Worm (Caenorhabditis elegans): ENCODE measurements around the gene vab-3.

The vab-3 gene

DNA sequence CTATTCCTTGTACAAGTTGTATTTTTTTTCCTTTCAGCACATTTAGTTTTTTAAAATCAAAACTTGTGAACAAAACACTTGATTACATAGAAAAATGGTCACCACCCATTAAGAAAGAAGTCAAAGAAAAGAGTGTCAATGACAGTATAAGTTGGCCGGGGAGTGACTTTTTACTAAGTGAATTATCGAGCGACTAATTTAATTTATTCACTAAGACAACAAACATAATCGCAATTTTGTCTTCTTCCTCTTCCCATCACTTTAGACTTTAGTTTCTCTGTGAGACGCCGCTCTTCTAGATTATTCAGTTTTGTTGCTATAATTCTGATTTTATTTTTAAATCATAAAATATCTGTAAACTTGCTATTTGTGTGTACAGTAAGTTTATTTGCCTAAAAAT lies 14.4 kb downstream of the vab-3 start:
- TF ChIP-seq mep-1 (tag; optimal IDR thresholded peaks at IDR 0.05): no peak
- peak; percentile 64 for TF ChIP-seq nhr-85 (tag)
- TF ChIP-seq lin-14 (GFP tag; optimal IDR thresholded peaks at IDR 0.05): no peak
- peak; percentile 63 for TF ChIP-seq ceh-8 (GFP tag; optimal IDR thresholded peaks at IDR 0.05)
- TF ChIP-seq ceh-90 (tag; optimal IDR thresholded peaks at IDR 0.05): no peak
- no peak for TF ChIP-seq nhr-84 (tag; optimal IDR thresholded peaks at IDR 0.05)

DNA sequence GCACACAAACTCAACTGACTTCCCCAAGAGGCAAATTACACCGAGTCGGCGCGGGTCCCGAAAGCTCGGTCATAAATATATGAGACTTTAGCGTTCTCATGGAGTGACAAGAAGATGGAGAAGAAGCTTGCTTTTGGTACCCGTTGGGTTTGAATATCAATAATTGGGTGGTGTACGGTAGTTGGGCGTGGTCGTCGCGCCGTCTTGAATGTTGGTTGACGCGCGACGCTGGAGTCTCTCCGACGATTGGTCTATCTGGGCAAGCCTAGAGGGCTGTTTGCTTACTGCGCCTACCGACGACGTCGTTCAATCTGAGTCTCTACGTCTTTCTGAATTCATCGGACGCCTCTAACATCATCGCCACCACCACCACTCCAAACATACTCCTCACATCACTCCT lies 15.1 kb downstream of the vab-3 start:
- no peak for TF ChIP-seq nhr-237 (tag; optimal IDR thresholded peaks at IDR 0.05)
- peak in 1 of 2 experiments; percentile 41 for TF ChIP-seq lsy-2 (tag; optimal IDR thresholded peaks at IDR 0.05)

ce11 chrX:10516549-10516948 lies 16.9 kb downstream of the vab-3 start:
- TF ChIP-seq nhr-237 (tag; optimal IDR thresholded peaks at IDR 0.05): no peak
- peak; percentile 74 for TF ChIP-seq nhr-85 (tag)
- 0 out of 2 replicates have a peak, but pooled peaks have one; percentile 19 for TF ChIP-seq grh-1 (GFP tag; IDR thresholded peaks at IDR 0.05)

DNA sequence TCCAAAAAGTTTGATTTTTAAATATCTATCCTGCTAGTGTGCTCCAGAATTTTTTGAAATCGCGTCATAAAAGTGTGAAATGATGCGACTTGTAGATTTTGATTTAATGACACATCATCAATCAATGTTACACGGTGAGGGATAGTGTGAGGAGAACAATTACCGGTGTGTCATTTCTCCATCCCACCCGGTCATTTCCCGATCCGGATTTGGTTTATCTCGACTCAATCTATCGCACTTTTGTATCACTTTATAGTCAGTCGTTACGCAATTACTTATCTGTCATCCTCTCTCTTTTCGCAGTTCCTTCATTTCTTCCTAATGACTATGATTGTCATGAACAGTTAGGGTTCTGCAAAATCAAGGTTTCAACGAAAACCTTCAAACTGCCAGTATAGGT lies 20.5 kb downstream of the vab-3 start:
- TF ChIP-seq efl-1 (optimal IDR thresholded peaks at IDR 0.05) (no peak), efl-1 (GFP tag; optimal IDR thresholded peaks at IDR 0.05 in 1 of 2) (peak in 1 of 2 experiments; percentile 71), rnt-1 (tag; optimal IDR thresholded peaks at IDR 0.05) (no peak)

DNA sequence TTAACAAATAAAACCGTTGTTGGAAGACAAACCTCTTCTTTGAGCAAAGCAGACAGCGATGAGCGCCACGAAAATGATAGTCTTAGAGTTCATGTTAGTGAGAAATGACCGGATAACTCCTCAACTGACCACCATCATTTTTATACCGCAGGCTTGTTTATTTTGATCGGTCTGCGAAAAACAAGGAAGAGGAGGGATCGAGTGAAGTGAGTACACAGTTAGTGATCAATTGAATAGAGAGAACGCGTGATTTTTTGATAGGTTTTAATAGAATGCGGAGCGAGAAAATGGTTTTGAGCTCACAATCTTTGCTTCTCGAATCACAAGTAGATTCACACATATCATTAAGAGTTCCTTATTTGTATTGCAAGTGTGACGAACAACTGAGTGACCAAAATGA lies 21.6 kb downstream of the vab-3 start, which contains the start of gene F14F3.4:
TSS of gene F14F3.4 (minus strand) at position 101 of the 400 bp plus-strand sequence.
- TF ChIP-seq dsc-1 (tag; optimal IDR thresholded peaks at IDR 0.05): no peak
- TF ChIP-seq egl-27 (tag; optimal IDR thresholded peaks at IDR 0.05): no peak
- TF ChIP-seq nhr-20 (tag; optimal IDR thresholded peaks at IDR 0.05): no peak
- TF ChIP-seq jun-1 (tag; optimal IDR thresholded peaks at IDR 0.05): no peak
- no peak for TF ChIP-seq snu-23 (GFP tag; optimal IDR thresholded peaks at IDR 0.05)
- TF ChIP-seq swsn-7 (tag; optimal IDR thresholded peaks at IDR 0.05): no peak
- no peak for TF ChIP-seq Y116A8C.19 (tag; optimal IDR thresholded peaks at IDR 0.05; ENCODE audit: borderline replicate concordance)
- TF ChIP-seq pag-3 (tag; optimal IDR thresholded peaks at IDR 0.05; ENCODE audit: borderline replicate concordance, insufficient read depth): no peak
- TF ChIP-seq nhr-71 (tag; optimal IDR thresholded peaks at IDR 0.05): no peak
- no peak for TF ChIP-seq lin-35 (GFP tag; optimal IDR thresholded peaks at IDR 0.05)
- no peak for TF ChIP-seq dpl-1 (GFP tag; optimal IDR thresholded peaks at IDR 0.05)
- TF ChIP-seq snpc-4 (tag; optimal IDR thresholded peaks at IDR 0.05): no peak

ce11 chrX:10524483-10524948 lies 24.8 kb downstream of the vab-3 start, which contains the start of the genes mboa-7 and git-1:
Gene mboa-7, minus strand, starts transcription at chrX:10524565.
Gene git-1, plus strand, starts transcription at chrX:10524898.
- TF ChIP-seq ceh-8 (GFP tag; optimal IDR thresholded peaks at IDR 0.05) (no peak), alr-1 (tag; optimal IDR thresholded peaks at IDR 0.05; ENCODE audit: borderline replicate concordance) (no peak), snu-23 (GFP tag; optimal IDR thresholded peaks at IDR 0.05) (peak; percentile 79), rnt-1 (tag; optimal IDR thresholded peaks at IDR 0.05) (peak; percentile 77), F16B12.6 (tag; optimal IDR thresholded peaks at IDR 0.05) (peak; percentile 25), irx-1 (tag; optimal IDR thresholded peaks at IDR 0.05) (no peak), nhr-20 (tag; optimal IDR thresholded peaks at IDR 0.05) (peak; percentile 86), lin-14 (GFP tag; optimal IDR thresholded peaks at IDR 0.05) (peak; percentile 92), sptf-1 (tag; optimal IDR thresholded peaks at IDR 0.05) (no peak), sox-4 (tag; optimal IDR thresholded peaks at IDR 0.05) (no peak), sup-37 (GFP tag; optimal IDR thresholded peaks at IDR 0.05) (no peak), lsy-2 (tag; optimal IDR thresholded peaks at IDR 0.05) (peak; percentile 66 to 73), nhr-28 (tag; optimal IDR thresholded peaks at IDR 0.05) (no peak), xbp-1 (tag; optimal IDR thresholded peaks at IDR 0.05) (peak; percentile 45), blmp-1 (tag; optimal IDR thresholded peaks at IDR 0.05) (peak; percentile 73), Y116A8C.19 (tag; optimal IDR thresholded peaks at IDR 0.05; ENCODE audit: borderline replicate concordance) (no peak), nhr-84 (tag; optimal IDR thresholded peaks at IDR 0.05) (no peak), elt-3 (tag; optimal IDR thresholded peaks at IDR 0.05) (peak in 3 of 6 experiments; percentile 30 to 74 (median 57)), C16A3.4 (tag; optimal IDR thresholded peaks at IDR 0.05) (peak; percentile 71), mdl-1 (tag; optimal IDR thresholded peaks at IDR 0.05) (peak in 1 of 2 experiments; percentile 50), dpl-1 (GFP tag; optimal IDR thresholded peaks at IDR 0.05) (peak; percentile 35 to 54 (median 54)), nhr-71 (tag; optimal IDR thresholded peaks at IDR 0.05) (peak; percentile 74), skn-1 (tag; optimal IDR thresholded peaks at IDR 0.05) (peak; percentile 37), fkh-8 (tag; optimal IDR thresholded peaks at IDR 0.05) (peak; percentile 17), nhr-76 (tag; optimal IDR thresholded peaks at IDR 0.05) (no peak), mep-1 (tag; optimal IDR thresholded peaks at IDR 0.05) (peak; percentile 55), snpc-4 (tag; optimal IDR thresholded peaks at IDR 0.05) (no peak), aha-1 (tag; optimal IDR thresholded peaks at IDR 0.05) (no peak), nhr-19 (GFP tag; conservative IDR thresholded peaks at IDR 0.05) (peak; percentile 55)
